Worm (Caenorhabditis elegans) whole organism, late embryonic: ENCODE measurements around the gene snt-1.

Experiments
- C38D4.7 ChIP-seq: fragments of 200-800 bp; sonication (Bioruptor generic); optimal IDR thresholded peaks from 2 replicates; lab custom pipeline; 2018; ENCODE audit warnings: mild to moderate bottlenecking, missing genetic modification characterization, moderate library complexity, missing compliant biosample characterization
- K09A11.1 ChIP-seq: sonication (generic microtip); optimal IDR thresholded peaks from 2 replicates; lab custom pipeline; 2017; ENCODE audit warnings: antibody characterized with exemption, mild to moderate bottlenecking, missing genetic modification characterization, missing compliant biosample characterization; ENCODE audit not compliant: insufficient read depth
- T23F11.4 ChIP-seq: fragments of 200-800 bp; sonication (Bioruptor generic); optimal IDR thresholded peaks from 2 replicates; lab custom pipeline; 2018; ENCODE audit warnings: mild to moderate bottlenecking, missing genetic modification characterization, missing compliant biosample characterization
- Y22D7AL.16 ChIP-seq: sonication (generic microtip); optimal IDR thresholded peaks from 2 replicates; lab custom pipeline; 2016; ENCODE audit warnings: missing genetic modification characterization, missing compliant biosample characterization
- ahr-1 ChIP-seq: sonication (generic microtip); optimal IDR thresholded peaks from 2 replicates; lab custom pipeline; 2016; ENCODE audit warnings: missing genetic modification characterization, missing compliant biosample characterization
- ama-1 ChIP-seq: fragments of 150-350 bp; optimal IDR thresholded peaks from 2 replicates; lab custom pipeline; 2014
- ceh-18 ChIP-seq: sonication (generic microtip); optimal IDR thresholded peaks from 2 replicates; lab custom pipeline; 2016; ENCODE audit warnings: missing genetic modification characterization, missing compliant biosample characterization
- ceh-19 ChIP-seq: fragments of 200-800 bp; sonication (Bioruptor generic); optimal IDR thresholded peaks from 2 replicates; lab custom pipeline; 2018; ENCODE audit warnings: mild to moderate bottlenecking, missing genetic modification characterization, missing compliant biosample characterization
- ceh-22 ChIP-seq: sonication (generic microtip); optimal IDR thresholded peaks from 2 replicates; lab custom pipeline; 2017; ENCODE audit warnings: missing biosample characterization, missing genetic modification characterization
- ceh-34 ChIP-seq: sonication (generic microtip); optimal IDR thresholded peaks from 2 replicates; lab custom pipeline; 2016; ENCODE audit warnings: mild to moderate bottlenecking, missing genetic modification characterization, missing compliant biosample characterization
- dmd-4 ChIP-seq: sonication (generic microtip); optimal IDR thresholded peaks from 2 replicates; lab custom pipeline; 2016; ENCODE audit warnings: borderline replicate concordance, missing genetic modification characterization, missing compliant biosample characterization
- dve-1 ChIP-seq: sonication (generic microtip); optimal IDR thresholded peaks from 2 replicates; lab custom pipeline; 2017; ENCODE audit warnings: antibody characterized with exemption, mild to moderate bottlenecking, missing genetic modification characterization, missing compliant biosample characterization
- elt-2 ChIP-seq: sonication (generic microtip); optimal IDR thresholded peaks from 2 replicates; lab custom pipeline; 2016; ENCODE audit warnings: missing genetic modification reagents, missing genetic modification characterization, missing compliant biosample characterization
- fax-1 ChIP-seq: sonication (generic microtip); optimal IDR thresholded peaks from 2 replicates; lab custom pipeline; 2016; ENCODE audit warnings: missing genotype, missing genetic modification characterization, missing compliant biosample characterization
- hlh-13 ChIP-seq: fragments of 200-800 bp; sonication (Bioruptor generic); optimal IDR thresholded peaks from 2 replicates; lab custom pipeline; 2018; ENCODE audit warnings: mild to moderate bottlenecking, missing genetic modification characterization, missing compliant biosample characterization
- hlh-8 ChIP-seq: sonication (generic microtip); optimal IDR thresholded peaks from 2 replicates; lab custom pipeline; 2016; ENCODE audit warnings: missing genotype, missing genetic modification characterization, missing compliant biosample characterization
- lim-6 ChIP-seq: sonication (generic microtip); optimal IDR thresholded peaks from 2 replicates; lab custom pipeline; 2016; ENCODE audit warnings: missing genetic modification characterization, missing compliant biosample characterization
- madf-2 ChIP-seq: sonication (generic microtip); optimal IDR thresholded peaks from 2 replicates; lab custom pipeline; 2017; ENCODE audit warnings: missing genetic modification characterization, missing compliant biosample characterization
- npax-4 ChIP-seq: sonication (generic microtip); optimal IDR thresholded peaks from 2 replicates; lab custom pipeline; 2016; ENCODE audit warnings: missing genetic modification characterization, missing compliant biosample characterization
- odd-2 ChIP-seq: sonication (generic microtip); optimal IDR thresholded peaks from 2 replicates; lab custom pipeline; 2017; ENCODE audit warnings: antibody characterized with exemption, mild to moderate bottlenecking, missing genetic modification characterization, missing compliant biosample characterization
- pag-3 ChIP-seq: sonication (generic microtip); optimal IDR thresholded peaks from 2 replicates; lab custom pipeline; 2016; ENCODE audit warnings: missing compliant biosample characterization, missing genetic modification characterization, borderline replicate concordance
- sdc-2 ChIP-seq: sonication (generic microtip); optimal IDR thresholded peaks from 2 replicates; lab custom pipeline; 2016; ENCODE audit warnings: missing genotype, missing genetic modification characterization, missing compliant biosample characterization
- sox-4 ChIP-seq: sonication (generic microtip); optimal IDR thresholded peaks from 2 replicates; lab custom pipeline; 2017; ENCODE audit warnings: mild to moderate bottlenecking, missing genetic modification characterization, inconsistent platforms, missing compliant biosample characterization
- tbx-2 ChIP-seq: sonication (generic microtip); optimal IDR thresholded peaks from 2 replicates; lab custom pipeline; 2016; ENCODE audit warnings: missing genetic modification characterization, missing compliant biosample characterization
- tbx-7 ChIP-seq: sonication (generic microtip); optimal IDR thresholded peaks from 2 replicates; lab custom pipeline; 2016; ENCODE audit warnings: missing genotype, missing genetic modification characterization, missing compliant biosample characterization
- unc-55 ChIP-seq: sonication (generic microtip); optimal IDR thresholded peaks from 2 replicates; lab custom pipeline; 2017; ENCODE audit warnings: missing biosample characterization, missing genetic modification reagents, missing genetic modification characterization

The snt-1 gene

ce11 chrII:6860043-6860442, 49.3 kb downstream of the snt-1 start:
- no peak for TF ChIP-seq elt-2 (tag; lab: Kevin White, UChicago)
- no peak for TF ChIP-seq unc-55 (GFP tag; lab: Kevin White, UChicago)
- TF ChIP-seq ama-1 (lab: Kevin White, UChicago): no peak
- no peak for TF ChIP-seq madf-2 (tag; lab: Kevin White, UChicago)
- no peak for TF ChIP-seq tbx-2 (tag; lab: Kevin White, UChicago)
- no peak for TF ChIP-seq ceh-22
- TF ChIP-seq T23F11.4: no peak
- no peak for TF ChIP-seq sox-4 (tag; lab: Kevin White, UChicago)
- TF ChIP-seq pag-3 (tag; lab: Kevin White, UChicago): no peak
- no peak for TF ChIP-seq K09A11.1 (tag; lab: Kevin White, UChicago)
- TF ChIP-seq C38D4.7: no peak
- TF ChIP-seq npax-4 (tag; lab: Kevin White, UChicago): no peak
- TF ChIP-seq ceh-34 (tag; lab: Kevin White, UChicago): no peak
- TF ChIP-seq sdc-2 (tag; lab: Kevin White, UChicago): no peak
- TF ChIP-seq Y22D7AL.16 (tag; lab: Kevin White, UChicago): no peak
- TF ChIP-seq ahr-1 (tag; lab: Kevin White, UChicago): no peak
- no peak for TF ChIP-seq dmd-4
- TF ChIP-seq lim-6 (tag; lab: Kevin White, UChicago): no peak

- TF ChIP-seq ceh-19 (GFP tag; lab: Kevin White, UChicago): no peak
- TF ChIP-seq fax-1 (tag; lab: Kevin White, UChicago): no peak
- no peak for TF ChIP-seq hlh-8 (tag; lab: Kevin White, UChicago)
- TF ChIP-seq dve-1 (tag; lab: Kevin White, UChicago): no peak
- no peak for TF ChIP-seq tbx-7
- TF ChIP-seq hlh-13: no peak
- TF ChIP-seq ceh-18 (tag; lab: Kevin White, UChicago): no peak
- no peak for TF ChIP-seq odd-2 (tag; lab: Kevin White, UChicago)
Measured at ce11 chrII:6863652-6864051, 52.9 kb downstream of the snt-1 start, which contains the start of gene aff-1. Gene aff-1, minus strand, starts transcription at chrII:6863752.
